Worm (Caenorhabditis elegans) whole organism, late embryonic: ENCODE measurements around the gene srj-40.

ENCODE experiments used
- C38D4.7 ChIP-seq: fragments of 200-800 bp; sonication (Bioruptor generic); optimal IDR thresholded peaks from 2 replicates; lab custom pipeline; 2018; ENCODE audit warnings: mild to moderate bottlenecking, missing genetic modification characterization, moderate library complexity, missing compliant biosample characterization
- F13H6.1 ChIP-seq: sonication (generic microtip); optimal IDR thresholded peaks from 2 replicates; lab custom pipeline; 2016; ENCODE audit warnings: missing genetic modification characterization, missing compliant biosample characterization
- K02D7.2 ChIP-seq: sonication (generic microtip); optimal IDR thresholded peaks from 2 replicates; lab custom pipeline; 2017; ENCODE audit warnings: mild to moderate bottlenecking, missing genetic modification characterization, missing compliant biosample characterization
- K09A11.1 ChIP-seq: sonication (generic microtip); optimal IDR thresholded peaks from 2 replicates; lab custom pipeline; 2017; ENCODE audit warnings: antibody characterized with exemption, mild to moderate bottlenecking, missing genetic modification characterization, missing compliant biosample characterization; ENCODE audit not compliant: insufficient read depth
- T23F11.4 ChIP-seq: fragments of 200-800 bp; sonication (Bioruptor generic); optimal IDR thresholded peaks from 2 replicates; lab custom pipeline; 2018; ENCODE audit warnings: mild to moderate bottlenecking, missing genetic modification characterization, missing compliant biosample characterization
- ahr-1 ChIP-seq: sonication (generic microtip); optimal IDR thresholded peaks from 2 replicates; lab custom pipeline; 2016; ENCODE audit warnings: missing genetic modification characterization, missing compliant biosample characterization
- ama-1 ChIP-seq: fragments of 150-350 bp; optimal IDR thresholded peaks from 2 replicates; lab custom pipeline; 2014
- ceh-14 ChIP-seq: sonication (generic microtip); optimal IDR thresholded peaks from 2 replicates; lab custom pipeline; 2016; ENCODE audit warnings: missing genotype, missing genetic modification characterization, missing compliant biosample characterization
- ceh-2 ChIP-seq: sonication (generic microtip); optimal IDR thresholded peaks from 2 replicates; lab custom pipeline; 2016; ENCODE audit warnings: missing genotype, missing genetic modification characterization, missing compliant biosample characterization
- ceh-22 ChIP-seq: sonication (generic microtip); optimal IDR thresholded peaks from 2 replicates; lab custom pipeline; 2017; ENCODE audit warnings: missing biosample characterization, missing genetic modification characterization
- ceh-24 ChIP-seq: sonication (generic microtip); optimal IDR thresholded peaks from 2 replicates; lab custom pipeline; 2016; ENCODE audit warnings: mild to moderate bottlenecking, missing genetic modification characterization, missing compliant biosample characterization
- ceh-34 ChIP-seq: sonication (generic microtip); optimal IDR thresholded peaks from 2 replicates; lab custom pipeline; 2016; ENCODE audit warnings: mild to moderate bottlenecking, missing genetic modification characterization, missing compliant biosample characterization
- elt-2 ChIP-seq: sonication (generic microtip); optimal IDR thresholded peaks from 2 replicates; lab custom pipeline; 2016; ENCODE audit warnings: missing genetic modification reagents, missing genetic modification characterization, missing compliant biosample characterization
- fkh-10 ChIP-seq: fragments of 150-350 bp; optimal IDR thresholded peaks from 2 replicates; lab custom pipeline; 2014; ENCODE audit warnings: missing biosample characterization, missing genetic modification reagents, missing genetic modification characterization
- fkh-6 ChIP-seq: sonication (generic microtip); optimal IDR thresholded peaks from 2 replicates; lab custom pipeline; 2016; ENCODE audit warnings: missing genetic modification characterization, missing compliant biosample characterization
- hlh-6 ChIP-seq: sonication (generic microtip); optimal IDR thresholded peaks from 2 replicates; lab custom pipeline; 2016; ENCODE audit warnings: missing genotype, missing genetic modification characterization, missing compliant biosample characterization
- hlh-8 ChIP-seq: sonication (generic microtip); optimal IDR thresholded peaks from 2 replicates; lab custom pipeline; 2016; ENCODE audit warnings: missing genotype, missing genetic modification characterization, missing compliant biosample characterization
- madf-2 ChIP-seq: sonication (generic microtip); optimal IDR thresholded peaks from 2 replicates; lab custom pipeline; 2017; ENCODE audit warnings: missing genetic modification characterization, missing compliant biosample characterization
- mec-3 ChIP-seq: sonication (generic microtip); optimal IDR thresholded peaks from 2 replicates; lab custom pipeline; 2016; ENCODE audit warnings: borderline replicate concordance, missing genetic modification characterization, missing compliant biosample characterization
- nfya-1 ChIP-seq: sonication (generic microtip); optimal IDR thresholded peaks from 2 replicates; lab custom pipeline; 2017; ENCODE audit warnings: missing genetic modification characterization, mild to moderate bottlenecking, missing compliant biosample characterization, antibody characterized with exemption, moderate library complexity
- nhr-11 ChIP-seq: fragments of 150-350 bp; optimal IDR thresholded peaks from 2 replicates; lab custom pipeline; 2014; ENCODE audit warnings: missing biosample characterization, missing genetic modification characterization
- nhr-232 ChIP-seq: sonication (generic microtip); optimal IDR thresholded peaks from 2 replicates; lab custom pipeline; 2016; ENCODE audit warnings: missing genetic modification characterization, missing compliant biosample characterization
- npax-4 ChIP-seq: sonication (generic microtip); optimal IDR thresholded peaks from 2 replicates; lab custom pipeline; 2016; ENCODE audit warnings: missing genetic modification characterization, missing compliant biosample characterization
- pag-3 ChIP-seq: sonication (generic microtip); optimal IDR thresholded peaks from 2 replicates; lab custom pipeline; 2016; ENCODE audit warnings: missing compliant biosample characterization, missing genetic modification characterization, borderline replicate concordance
- pha-2 ChIP-seq: sonication (generic microtip); optimal IDR thresholded peaks from 2 replicates; lab custom pipeline; 2017; ENCODE audit warnings: mild to moderate bottlenecking, missing genetic modification characterization, missing compliant biosample characterization
- ref-2 ChIP-seq: sonication (generic microtip); optimal IDR thresholded peaks from 2 replicates; lab custom pipeline; 2016; ENCODE audit warnings: missing genetic modification characterization, missing compliant biosample characterization
- sdc-2 ChIP-seq: sonication (generic microtip); optimal IDR thresholded peaks from 2 replicates; lab custom pipeline; 2016; ENCODE audit warnings: missing genotype, missing genetic modification characterization, missing compliant biosample characterization
- sox-2 ChIP-seq: fragments of 200-800 bp; sonication (Bioruptor generic); IDR thresholded peaks from 2 replicates; pipeline ENCODE4 v1.3.6; 2022; ENCODE audit warnings: missing genetic modification reagents, missing genetic modification characterization, missing compliant biosample characterization
- sox-4 ChIP-seq: sonication (generic microtip); optimal IDR thresholded peaks from 2 replicates; lab custom pipeline; 2017; ENCODE audit warnings: mild to moderate bottlenecking, missing genetic modification characterization, inconsistent platforms, missing compliant biosample characterization
- syd-9 ChIP-seq: sonication (generic microtip); optimal IDR thresholded peaks from 2 replicates; lab custom pipeline; 2016; ENCODE audit warnings: mild to moderate bottlenecking, missing genetic modification characterization, moderate library complexity, missing compliant biosample characterization
- tbx-2 ChIP-seq: sonication (generic microtip); optimal IDR thresholded peaks from 2 replicates; lab custom pipeline; 2016; ENCODE audit warnings: missing genetic modification characterization, missing compliant biosample characterization
- ttx-3 ChIP-seq: sonication (generic microtip); optimal IDR thresholded peaks from 2 replicates; lab custom pipeline; 2016; ENCODE audit warnings: missing genetic modification reagents, missing genetic modification characterization, missing compliant biosample characterization
- unc-3 ChIP-seq, 2 experiments: fragments of 200-800 bp in 1 of 2; sonication (Bioruptor generic) in 1 of 2; sonication (generic microtip) in 1 of 2; conservative IDR thresholded peaks in 1 of 2; optimal IDR thresholded peaks in 1 of 2; 2 replicates each; pipeline versions ENCODE4 v1.3.6 to Lab custom; 2016 to 2022; ENCODE audit warnings: missing compliant biosample characterization in 2 of 2, missing genetic modification characterization in 2 of 2, missing genetic modification reagents in 1 of 2
- unc-42 ChIP-seq: sonication (generic microtip); optimal IDR thresholded peaks from 2 replicates; lab custom pipeline; 2016; ENCODE audit warnings: missing genotype, missing genetic modification characterization, missing compliant biosample characterization
- unc-55 ChIP-seq: sonication (generic microtip); optimal IDR thresholded peaks from 2 replicates; lab custom pipeline; 2017; ENCODE audit warnings: missing biosample characterization, missing genetic modification reagents, missing genetic modification characterization
- unc-86 ChIP-seq: sonication (generic microtip); optimal IDR thresholded peaks from 2 replicates; lab custom pipeline; 2016; ENCODE audit warnings: missing genetic modification characterization, missing compliant biosample characterization
- zip-5 ChIP-seq: sonication (generic microtip); optimal IDR thresholded peaks from 2 replicates; lab custom pipeline; 2016; ENCODE audit warnings: missing genetic modification characterization, missing compliant biosample characterization
- ztf-16 ChIP-seq: sonication (generic microtip); optimal IDR thresholded peaks from 2 replicates; lab custom pipeline; 2017; ENCODE audit warnings: missing genetic modification characterization, missing compliant biosample characterization

The srj-40 gene

ce11 chrV:4101567-4101966 lies at the start of gene srj-40:
srj-40 (plus strand) TSS chrV:4101867.
- TF ChIP-seq pag-3, result no peak

DNA sequence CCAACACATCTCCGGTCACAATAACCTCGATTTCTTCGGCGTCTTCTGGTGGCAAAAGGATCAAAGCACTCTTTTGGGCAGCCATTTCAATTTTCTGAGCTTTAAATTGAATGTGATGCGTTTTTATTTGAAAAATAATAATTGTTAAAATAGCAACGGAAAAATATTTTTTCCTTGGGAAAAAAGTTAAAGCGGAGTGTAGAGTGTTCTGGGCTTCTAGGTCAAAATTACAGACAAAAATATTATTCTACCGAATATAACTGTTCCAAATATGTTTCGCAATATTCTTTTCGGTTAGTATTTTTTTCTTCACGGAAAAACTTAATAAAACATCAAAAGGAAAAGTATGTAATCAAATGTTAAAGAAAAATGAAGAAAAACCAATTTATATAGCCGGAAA lies 46.6 kb upstream of the srj-40 start, which contains the start of gene djr-1.2:
djr-1.2 (minus strand) TSS at position 101 of the 400 bp plus-strand sequence.
- TF ChIP-seq T23F11.4 (GFP tag; lab: Kevin White, UChicago), result no peak
- no peak for TF ChIP-seq ceh-14 (tag; lab: Kevin White, UChicago)
- TF ChIP-seq ztf-16 (tag; lab: Kevin White, UChicago), result no peak

ce11 chrV:4056203-4056602 lies 45.5 kb upstream of the srj-40 start:
- TF ChIP-seq ref-2 (tag; lab: Kevin White, UChicago) (no peak), ceh-2 (tag; lab: Kevin White, UChicago) (no peak), hlh-8 (tag; lab: Kevin White, UChicago) (no peak), npax-4 (tag; lab: Kevin White, UChicago) (no peak), unc-86 (tag; lab: Kevin White, UChicago) (no peak), unc-42 (no peak), mec-3 (tag; lab: Kevin White, UChicago) (no peak), tbx-2 (tag; lab: Kevin White, UChicago) (no peak), syd-9 (tag; lab: Kevin White, UChicago) (no peak), hlh-6 (no peak), fkh-10 (GFP tag; lab: Kevin White, UChicago) (no peak), fkh-6 (tag; lab: Kevin White, UChicago) (no peak), sdc-2 (tag; lab: Kevin White, UChicago) (no peak), ceh-22 (tag; lab: Kevin White, UChicago) (no peak), T23F11.4 (GFP tag; lab: Kevin White, UChicago) (no peak), ama-1 (lab: Kevin White, UChicago) (no peak)

DNA sequence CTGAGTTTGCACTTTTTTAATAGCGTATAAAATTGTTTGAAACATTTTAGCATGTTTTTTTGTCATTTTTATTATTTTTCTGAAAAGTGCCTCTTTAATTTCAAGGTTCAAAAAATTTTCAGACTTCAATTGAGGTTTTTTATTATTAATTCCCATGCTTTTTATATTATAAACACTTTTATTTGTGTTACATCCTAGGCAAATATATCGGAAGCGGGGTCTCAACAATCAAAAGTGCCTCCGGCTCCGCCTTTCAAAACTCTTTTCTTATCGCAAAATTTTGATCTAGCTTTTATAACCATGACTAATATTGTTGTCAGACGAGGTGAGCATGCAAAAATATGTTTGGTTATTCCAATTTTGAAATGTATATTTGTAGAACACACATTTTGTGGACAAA lies 28.2 kb upstream of the srj-40 start, which contains the start of gene otpl-2:
otpl-2 (plus strand) TSS at position 301 of the 400 bp plus-strand sequence.
- no peak for TF ChIP-seq ref-2 (tag; lab: Kevin White, UChicago)
- TF ChIP-seq nfya-1 (tag; lab: Kevin White, UChicago), result no peak
- no peak for TF ChIP-seq sox-2 (GFP tag; lab: Robert Waterston, UW)
- no peak for TF ChIP-seq hlh-8 (tag; lab: Kevin White, UChicago)
- TF ChIP-seq madf-2, result no peak
- no peak for TF ChIP-seq ceh-34 (tag; lab: Kevin White, UChicago)
- TF ChIP-seq elt-2 (tag; lab: Kevin White, UChicago), result no peak

- TF ChIP-seq K02D7.2 (no peak), F13H6.1 (no peak), ceh-34 (tag; lab: Kevin White, UChicago) (no peak), ceh-24 (tag; lab: Kevin White, UChicago) (no peak), nhr-11 (no peak)
These were observed 21.1 kb upstream of the srj-40 start for ce11 chrV:4080546-4080945.

DNA sequence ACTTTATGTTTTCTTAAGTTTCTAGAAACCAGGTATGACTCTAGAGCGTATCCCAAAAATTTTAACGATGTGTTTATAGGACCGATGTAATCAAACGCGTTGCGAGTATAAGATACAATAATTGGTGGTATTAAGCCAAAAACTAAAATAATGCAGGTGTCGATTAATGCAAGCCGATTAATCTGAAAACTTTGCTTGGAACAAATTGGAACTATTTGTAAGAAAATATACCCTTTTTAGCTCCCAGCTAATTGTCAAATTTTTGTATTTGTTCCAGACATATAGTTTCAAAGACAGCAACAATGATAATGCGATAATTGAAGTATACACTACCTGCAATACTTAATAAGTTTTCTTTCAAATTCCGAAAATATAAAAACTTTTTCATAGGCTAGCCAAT lies 20.4 kb upstream of the srj-40 start, which contains the start of gene srh-211:
srh-211 (minus strand) TSS at position 101 of the 400 bp plus-strand sequence.
- TF ChIP-seq ztf-16 (tag; lab: Kevin White, UChicago), result no peak
- TF ChIP-seq unc-55 (GFP tag; lab: Kevin White, UChicago), result no peak
- TF ChIP-seq ttx-3 (tag; lab: Kevin White, UChicago), result no peak
- no peak for TF ChIP-seq K02D7.2
- no peak for TF ChIP-seq sox-4 (tag; lab: Kevin White, UChicago)
- no peak for TF ChIP-seq K09A11.1 (tag; lab: Kevin White, UChicago)
- TF ChIP-seq pha-2 (tag; lab: Kevin White, UChicago), result no peak
- TF ChIP-seq nhr-232 (tag; lab: Kevin White, UChicago), result no peak
- TF ChIP-seq ceh-34 (tag; lab: Kevin White, UChicago), result no peak
- no peak for TF ChIP-seq unc-3 (GFP tag; conservative IDR thresholded peaks at IDR 0.05; lab: Robert Waterston, UW)
- TF ChIP-seq unc-3 (tag; optimal IDR thresholded peaks at IDR 0.05; lab: Kevin White, UChicago), result no peak
- TF ChIP-seq C38D4.7, result no peak
- no peak for TF ChIP-seq ahr-1 (tag; lab: Kevin White, UChicago)
- no peak for TF ChIP-seq ceh-24 (tag; lab: Kevin White, UChicago)
- TF ChIP-seq mec-3 (tag; lab: Kevin White, UChicago), result no peak
- no peak for TF ChIP-seq ceh-22 (tag; lab: Kevin White, UChicago)
- no peak for TF ChIP-seq T23F11.4 (GFP tag; lab: Kevin White, UChicago)
- TF ChIP-seq ceh-2 (tag; lab: Kevin White, UChicago), result no peak
- TF ChIP-seq nfya-1 (tag; lab: Kevin White, UChicago), result no peak
- no peak for TF ChIP-seq zip-5
